Worm (Caenorhabditis elegans) whole organism, early embryonic: ENCODE results near the gene C05A9.2.

Source experiments
- F13C5.2 ChIP-seq: sonication (generic microtip); optimal IDR thresholded peaks from 2 replicates; lab custom pipeline; 2017; ENCODE audit warnings: mild to moderate bottlenecking, missing genetic modification characterization, inconsistent platforms, missing compliant biosample characterization
- aly-1 ChIP-seq: sonication (generic microtip); optimal IDR thresholded peaks from 2 replicates; lab custom pipeline; 2016; ENCODE audit warnings: missing genetic modification characterization, missing compliant biosample characterization
- ama-1 ChIP-seq: fragments of 150-350 bp; optimal IDR thresholded peaks from 2 replicates; lab custom pipeline; 2014
- ceh-13 ChIP-seq: fragments of 200-800 bp; sonication (Bioruptor generic); optimal IDR thresholded peaks from 2 replicates; lab custom pipeline; 2018; ENCODE audit warnings: mild to moderate bottlenecking, missing genetic modification characterization, missing compliant biosample characterization
- ets-7 ChIP-seq: sonication (generic microtip); optimal IDR thresholded peaks from 2 replicates; lab custom pipeline; 2016; ENCODE audit warnings: missing genotype, missing genetic modification characterization, missing compliant biosample characterization
- flt-1 ChIP-seq: fragments of 200-800 bp; sonication (Bioruptor generic); IDR thresholded peaks from 2 replicates; pipeline ENCODE4 v1.3.6; 2022; ENCODE audit warnings: missing genetic modification characterization, missing compliant biosample characterization
- hmbx-1 ChIP-seq: sonication (generic microtip); optimal IDR thresholded peaks from 2 replicates; lab custom pipeline; 2016; ENCODE audit warnings: mild to moderate bottlenecking, missing genetic modification characterization, missing compliant biosample characterization
- hmg-4 ChIP-seq: fragments of 200-800 bp; sonication (Bioruptor generic); optimal IDR thresholded peaks from 2 replicates; lab custom pipeline; 2018; ENCODE audit warnings: mild to moderate bottlenecking, missing genetic modification characterization, missing compliant biosample characterization
- hnd-1 ChIP-seq: sonication (generic microtip); optimal IDR thresholded peaks from 2 replicates; lab custom pipeline; 2016; ENCODE audit warnings: missing genetic modification characterization, missing compliant biosample characterization
- pes-1 ChIP-seq: fragments of 200-800 bp; sonication (Bioruptor generic); IDR thresholded peaks from 2 replicates; pipeline ENCODE4 v1.3.6; 2022; ENCODE audit warnings: missing genetic modification reagents, missing genetic modification characterization, missing compliant biosample characterization
- tbx-11 ChIP-seq: fragments of 200-800 bp; sonication (Bioruptor generic); IDR thresholded peaks from 2 replicates; pipeline ENCODE4 v1.3.6; 2022; ENCODE audit warnings: missing genetic modification characterization, missing compliant biosample characterization
- tbx-37 ChIP-seq: fragments of 200-800 bp; sonication (Bioruptor generic); conservative IDR thresholded peaks from 2 replicates; pipeline ENCODE4 v1.3.6; 2022; ENCODE audit warnings: missing genetic modification reagents, missing genetic modification characterization, missing compliant biosample characterization
- tra-4 ChIP-seq: sonication (generic microtip); optimal IDR thresholded peaks from 2 replicates; lab custom pipeline; 2017; ENCODE audit warnings: missing genetic modification characterization, missing compliant biosample characterization

DNA sequence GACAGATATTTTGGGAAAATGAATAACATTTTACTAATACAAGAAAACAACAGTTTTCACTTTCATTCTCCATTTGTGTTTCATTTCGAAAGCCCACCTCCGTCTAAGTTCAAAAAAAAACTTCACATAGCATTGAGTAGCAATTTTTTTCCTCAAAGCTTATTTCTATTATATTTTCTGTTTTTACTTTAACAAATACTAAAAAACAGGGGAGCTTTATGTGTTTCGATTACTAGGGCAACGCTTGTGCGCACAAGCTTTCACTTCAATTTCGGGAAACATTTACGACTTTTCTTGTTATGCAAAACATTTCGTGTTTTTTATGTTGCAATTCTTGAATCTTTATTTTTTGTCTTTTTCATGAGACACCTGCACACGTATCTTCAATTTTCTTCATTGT, 41.4 kb upstream of the C05A9.2 start, which contains the start of gene T21E8.5:
- TF ChIP-seq tra-4 (tag; lab: Kevin White, UChicago) = no peak
- no peak for TF ChIP-seq ama-1
- no peak for TF ChIP-seq tbx-11 (GFP tag; lab: Robert Waterston, UW)
- no peak for TF ChIP-seq flt-1 (GFP tag; lab: Robert Waterston, UW)
- TF ChIP-seq hmg-4 = no peak
- no peak for TF ChIP-seq F13C5.2 (tag; lab: Kevin White, UChicago)
- no peak for TF ChIP-seq ets-7 (tag; lab: Kevin White, UChicago)
- TF ChIP-seq tbx-37 (GFP tag; lab: Robert Waterston, UW) = no peak
- TF ChIP-seq pes-1 (GFP tag; lab: Robert Waterston, UW) = no peak
- no peak for TF ChIP-seq hnd-1 (tag; lab: Kevin White, UChicago)
- no peak for TF ChIP-seq hmbx-1 (tag; lab: Kevin White, UChicago)
- TF ChIP-seq aly-1 (tag; lab: Kevin White, UChicago) = no peak
- no peak for TF ChIP-seq ceh-13 (GFP tag; lab: Kevin White, UChicago)
